Worm (Caenorhabditis elegans) whole organism, L3 larva: ENCODE results near the gene dct-17.

ENCODE experiments used
- ceh-82 ChIP-seq: fragments of 150-350 bp; optimal IDR thresholded peaks from 2 replicates; lab custom pipeline; 2014; ENCODE audit warnings: missing biosample characterization, missing genetic modification characterization
- egl-27 ChIP-seq: sonication (generic microtip); optimal IDR thresholded peaks from 4 replicates; lab custom pipeline; 2017; ENCODE audit warnings: missing biosample characterization, missing genetic modification reagents, missing genetic modification characterization
- fkh-10 ChIP-seq: sonication (generic microtip); optimal IDR thresholded peaks from 2 replicates; lab custom pipeline; 2017; ENCODE audit warnings: missing biosample characterization, missing genetic modification reagents, missing genetic modification characterization
- jun-1 ChIP-seq: fragments of 150-350 bp; optimal IDR thresholded peaks from 2 replicates; lab custom pipeline; 2014; ENCODE audit warnings: missing biosample characterization, missing genetic modification reagents, missing genetic modification characterization
- lin-15B ChIP-seq: fragments of 150-350 bp; optimal IDR thresholded peaks from 2 replicates; lab custom pipeline; 2014; ENCODE audit warnings: missing biosample characterization, missing genetic modification characterization
- mdl-1 ChIP-seq: fragments of 150-350 bp; optimal IDR thresholded peaks from 2 replicates; lab custom pipeline; 2014; ENCODE audit warnings: missing biosample characterization, missing genetic modification characterization
- nhr-11 ChIP-seq: fragments of 150-350 bp; optimal IDR thresholded peaks from 2 replicates; lab custom pipeline; 2014; ENCODE audit warnings: missing biosample characterization, missing genetic modification characterization
- nhr-28 ChIP-seq: fragments of 150-350 bp; optimal IDR thresholded peaks from 2 replicates; lab custom pipeline; 2014; ENCODE audit warnings: missing biosample characterization, missing genetic modification characterization
- nhr-77 ChIP-seq: fragments of 150-350 bp; optimal IDR thresholded peaks from 2 replicates; lab custom pipeline; 2014; ENCODE audit warnings: missing biosample characterization, missing genetic modification characterization
- pha-4 ChIP-seq: fragments of 150-350 bp; optimal IDR thresholded peaks from 2 replicates; lab custom pipeline; 2014; ENCODE audit warnings: missing biosample characterization, missing genetic modification reagents, missing genetic modification characterization
- tbx-2 ChIP-seq: sonication (generic microtip); optimal IDR thresholded peaks from 2 replicates; lab custom pipeline; 2016; ENCODE audit warnings: mild to moderate bottlenecking, missing genetic modification characterization, missing compliant biosample characterization
- ztf-11 ChIP-seq: fragments of 150-350 bp; optimal IDR thresholded peaks from 2 replicates; lab custom pipeline; 2014; ENCODE audit warnings: missing biosample characterization, missing genetic modification characterization
- ztf-4 ChIP-seq: fragments of 150-350 bp; optimal IDR thresholded peaks from 2 replicates; lab custom pipeline; 2014; ENCODE audit warnings: missing biosample characterization, missing genetic modification characterization

DNA sequence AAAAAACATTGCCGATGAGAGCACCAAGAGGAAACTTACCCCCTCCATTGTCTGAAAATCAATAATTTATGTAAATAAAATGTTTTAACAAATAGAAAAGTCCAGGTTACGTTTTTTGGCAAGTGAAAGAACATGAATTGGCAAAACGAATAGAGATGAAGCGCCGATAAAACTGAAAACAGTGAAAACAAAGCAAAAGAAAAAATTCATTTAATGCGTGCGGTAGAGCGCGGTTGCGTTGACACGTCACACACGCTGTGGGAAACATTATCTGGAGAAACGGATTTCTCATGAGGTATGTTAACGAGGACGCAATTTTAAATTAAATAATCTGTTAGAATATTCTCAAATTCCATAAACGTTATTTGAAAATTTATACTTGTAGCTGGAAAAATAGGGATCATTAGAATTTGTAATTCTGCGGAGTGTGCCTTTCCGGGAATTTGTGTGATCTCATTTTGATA lies 15.3 kb downstream of the dct-17 start, which contains the start of gene zipt-9:
- no peak for TF ChIP-seq nhr-77
- no peak for TF ChIP-seq nhr-28
- TF ChIP-seq tbx-2, result no peak
- no peak for TF ChIP-seq egl-27 (tag; lab: Kevin White, UChicago)
- peak; percentile 48 for TF ChIP-seq nhr-11 (tag; lab: Kevin White, UChicago)
- TF ChIP-seq pha-4 (tag; lab: Kevin White, UChicago), result peak; percentile 82
- TF ChIP-seq ztf-11 (tag; lab: Kevin White, UChicago), result no peak
- no peak for TF ChIP-seq mdl-1 (tag; lab: Kevin White, UChicago)
- no peak for TF ChIP-seq ztf-4
- peak; percentile 60 for TF ChIP-seq fkh-10 (GFP tag; lab: Kevin White, UChicago)
- peak; percentile 91 for TF ChIP-seq lin-15B (tag; lab: Kevin White, UChicago)
- TF ChIP-seq ceh-82, result peak; percentile 4
- no peak for TF ChIP-seq jun-1
